Worm (Caenorhabditis elegans): ENCODE measurements around the gene Y82E9BR.5.

Y82E9BR.5 gene

DNA sequence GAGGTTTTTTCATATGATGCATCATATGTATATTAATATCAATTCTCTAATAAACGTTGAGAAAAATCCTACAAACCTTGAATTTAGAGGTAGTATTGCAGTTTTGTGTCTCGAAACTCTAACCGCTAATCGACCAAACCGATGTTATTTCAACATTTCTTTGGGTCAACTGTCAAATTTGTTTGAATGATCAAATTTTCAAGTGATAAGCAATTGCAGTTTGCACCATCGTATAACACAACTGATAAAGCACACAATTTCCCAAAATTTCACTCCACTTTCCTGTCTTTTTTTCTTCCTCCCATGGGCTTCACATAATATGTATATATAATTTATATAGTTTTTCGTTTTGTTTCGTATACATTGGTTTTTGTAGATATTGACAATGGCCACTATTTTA lies at the start of gene Y82E9BR.5, which contains the start of gene fbxa-138:
Gene Y82E9BR.5, plus strand, starts transcription at position 279 of the 400 bp plus-strand sequence.
Gene fbxa-138, minus strand, starts transcription at position 161 of the 400 bp plus-strand sequence.
- TF ChIP-seq Y48G9A.11 (GFP tag; IDR thresholded peaks at IDR 0.05) (no peak), hlh-11 (tag; optimal IDR thresholded peaks at IDR 0.05) (peak; percentile 49), nhr-237 (tag; optimal IDR thresholded peaks at IDR 0.05) (no peak), F37D6.2 (tag; optimal IDR thresholded peaks at IDR 0.05) (no peak), ceh-62 (tag; optimal IDR thresholded peaks at IDR 0.05) (no peak), daf-16 (GFP tag; optimal IDR thresholded peaks at IDR 0.05) (no peak), daf-16 (tag; optimal IDR thresholded peaks at IDR 0.05) (peak; percentile 43), mdl-1 (tag; optimal IDR thresholded peaks at IDR 0.05) (no peak), zip-2 (tag; optimal IDR thresholded peaks at IDR 0.05) (no peak), daf-19 (GFP tag; conservative IDR thresholded peaks at IDR 0.05) (no peak), lin-15B (tag; optimal IDR thresholded peaks at IDR 0.05) (no peak), T26A8.4 (GFP tag; IDR thresholded peaks at IDR 0.05) (no peak), vab-7 (GFP tag; IDR thresholded peaks at IDR 0.05) (no peak), ZK546.5 (tag; optimal IDR thresholded peaks at IDR 0.05) (no peak), ama-1 (optimal IDR thresholded peaks at IDR 0.05) (no peak), mep-1 (tag; optimal IDR thresholded peaks at IDR 0.05) (no peak), nhr-28 (tag; optimal IDR thresholded peaks at IDR 0.05) (peak; percentile 94), saeg-2 (GFP tag; IDR thresholded peaks at IDR 0.05) (no peak), nhr-10 (tag; optimal IDR thresholded peaks at IDR 0.05) (no peak), daf-8 (GFP tag; IDR thresholded peaks at IDR 0.05) (no peak), skn-1 (tag; optimal IDR thresholded peaks at IDR 0.05) (no peak), pqm-1 (tag; optimal IDR thresholded peaks at IDR 0.05) (peak; percentile 88), rbr-2 (tag; optimal IDR thresholded peaks at IDR 0.05) (no peak), attf-4 (tag; optimal IDR thresholded peaks at IDR 0.05) (no peak), nhr-77 (tag; optimal IDR thresholded peaks at IDR 0.05) (peak; percentile 32), dmd-6 (GFP tag; IDR thresholded peaks at IDR 0.05) (peak; percentile 80)

- TF ChIP-seq F10B5.3 (tag; optimal IDR thresholded peaks at IDR 0.05) (no peak), daf-16 (GFP tag; optimal IDR thresholded peaks at IDR 0.05) (no peak), daf-16 (tag; optimal IDR thresholded peaks at IDR 0.05) (no peak), ceh-82 (tag; optimal IDR thresholded peaks at IDR 0.05) (no peak), Y75B8A.6 (GFP tag; IDR thresholded peaks at IDR 0.05) (no peak), T26A8.4 (GFP tag; IDR thresholded peaks at IDR 0.05) (no peak)
Measured at ce11 chrIII:1340240-1340639, 43.9 kb upstream of the Y82E9BR.5 start, which contains the start of gene fbxa-5. Gene fbxa-5, minus strand, starts transcription at chrIII:1340340.

DNA sequence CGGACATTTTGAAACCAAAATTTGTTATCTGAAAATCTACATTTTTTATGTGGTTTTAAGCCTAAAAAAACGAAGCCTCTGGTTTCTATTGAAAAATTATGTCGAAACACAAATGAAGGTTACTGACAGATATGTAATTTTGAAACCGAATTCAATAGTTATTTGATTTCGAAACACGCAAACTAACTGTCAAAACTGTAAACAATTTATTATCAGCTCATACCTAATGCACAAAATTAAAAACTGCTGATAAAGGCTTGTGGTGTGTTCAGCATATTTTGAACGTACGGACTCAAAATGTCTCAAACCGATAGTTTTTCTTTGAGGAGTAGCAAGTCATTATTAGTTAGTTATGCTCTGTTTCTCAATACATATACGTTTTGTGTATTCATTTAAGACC lies 41.7 kb upstream of the Y82E9BR.5 start, which contains the start of gene fbxa-26:
Gene fbxa-26, minus strand, starts transcription at position 35 of the 400 bp plus-strand sequence.
- TF ChIP-seq unc-62 (GFP tag; optimal IDR thresholded peaks at IDR 0.05 in 1 of 2), result no peak
- no peak for TF ChIP-seq unc-62 (tag; optimal IDR thresholded peaks at IDR 0.05)
- TF ChIP-seq ZK337.2 (GFP tag; IDR thresholded peaks at IDR 0.05), result no peak
- peak; percentile 35 for TF ChIP-seq nhr-28 (tag; optimal IDR thresholded peaks at IDR 0.05)
- no peak for TF ChIP-seq hlh-11 (tag; optimal IDR thresholded peaks at IDR 0.05)
- no peak for TF ChIP-seq Y48G9A.11 (GFP tag; IDR thresholded peaks at IDR 0.05)
- peak; percentile 44 for TF ChIP-seq dve-1 (tag; optimal IDR thresholded peaks at IDR 0.05; ENCODE audit: insufficient read depth)
- TF ChIP-seq duxl-1 (tag; optimal IDR thresholded peaks at IDR 0.05; ENCODE audit: poor library complexity), result no peak
- TF ChIP-seq spr-3 (GFP tag; optimal IDR thresholded peaks at IDR 0.05), result no peak
- TF ChIP-seq unc-130 (GFP tag; optimal IDR thresholded peaks at IDR 0.05), result no peak
- no peak for TF ChIP-seq Y105C5A.15 (GFP tag; IDR thresholded peaks at IDR 0.05)
- no peak for TF ChIP-seq gei-8 (GFP tag; optimal IDR thresholded peaks at IDR 0.05)
- no peak for TF ChIP-seq ceh-32 (tag; optimal IDR thresholded peaks at IDR 0.05; ENCODE audit: poor library complexity)
- TF ChIP-seq set-16 (GFP tag; IDR thresholded peaks at IDR 0.05), result no peak
- TF ChIP-seq vab-7 (GFP tag; IDR thresholded peaks at IDR 0.05), result no peak
- TF ChIP-seq daf-16 (GFP tag; optimal IDR thresholded peaks at IDR 0.05), result no peak
- peak; percentile 94 for TF ChIP-seq daf-16 (tag; optimal IDR thresholded peaks at IDR 0.05)
- no peak for TF ChIP-seq R02D3.7 (tag; optimal IDR thresholded peaks at IDR 0.05)
- no peak for TF ChIP-seq rbr-2 (tag; optimal IDR thresholded peaks at IDR 0.05)
- no peak for TF ChIP-seq madf-5 (GFP tag; IDR thresholded peaks at IDR 0.05)
- TF ChIP-seq ztf-11 (tag; optimal IDR thresholded peaks at IDR 0.05), result no peak
- peak; percentile 55 for TF ChIP-seq pqm-1 (tag; optimal IDR thresholded peaks at IDR 0.05)
- TF ChIP-seq ceh-20 (GFP tag; IDR thresholded peaks at IDR 0.05), result no peak
- no peak for TF ChIP-seq lin-1 (GFP tag; IDR thresholded peaks at IDR 0.05)
- no peak for TF ChIP-seq cey-2 (tag; optimal IDR thresholded peaks at IDR 0.05; ENCODE audit: borderline replicate concordance, insufficient read depth)
- TF ChIP-seq daf-8 (GFP tag; IDR thresholded peaks at IDR 0.05), result no peak
- no peak for TF ChIP-seq nhr-6 (tag; optimal IDR thresholded peaks at IDR 0.05)
- TF ChIP-seq zip-11 (GFP tag; IDR thresholded peaks at IDR 0.05), result no peak
- no peak for TF ChIP-seq php-3 (GFP tag; IDR thresholded peaks at IDR 0.05)
- peak; percentile 23 for TF ChIP-seq nhr-77 (tag; optimal IDR thresholded peaks at IDR 0.05)

All from whole organism, L4 larva.